Worm (Caenorhabditis elegans): ENCODE results near the gene btb-19.

DNA sequence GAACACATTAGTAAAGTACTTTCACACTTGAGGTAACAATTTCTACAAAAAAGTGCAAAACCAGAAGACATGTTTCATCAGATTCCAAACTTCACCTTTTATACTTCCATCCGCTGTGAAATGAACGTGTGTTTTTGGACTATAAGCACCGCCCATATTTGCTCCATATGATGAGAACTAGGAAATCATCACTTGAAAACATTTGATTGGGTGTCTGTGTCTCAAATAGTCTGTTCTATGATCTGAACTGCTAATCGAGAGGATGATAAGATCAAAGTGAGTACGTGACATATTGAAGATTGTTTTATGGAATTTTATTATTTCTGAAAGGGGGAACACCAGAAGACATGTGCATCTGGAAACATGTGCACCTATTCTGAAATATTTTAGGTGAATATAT, 26.6 kb downstream of the btb-19 start:
- no peak for TF ChIP-seq ref-2 (tag; optimal IDR thresholded peaks at IDR 0.05)
- no peak for TF ChIP-seq pha-4 (tag; optimal IDR thresholded peaks at IDR 0.05)
- TF ChIP-seq ceh-30 (tag; optimal IDR thresholded peaks at IDR 0.05), result no peak
- no peak for TF ChIP-seq ceh-9 (tag; optimal IDR thresholded peaks at IDR 0.05)
- TF ChIP-seq ttx-3 (tag; optimal IDR thresholded peaks at IDR 0.05), result no peak
- TF ChIP-seq gmeb-2 (tag; optimal IDR thresholded peaks at IDR 0.05), result no peak
- no peak for TF ChIP-seq pat-9 (tag; optimal IDR thresholded peaks at IDR 0.05)
- TF ChIP-seq rnt-1 (tag; optimal IDR thresholded peaks at IDR 0.05), result no peak
- no peak for TF ChIP-seq unc-86 (tag; optimal IDR thresholded peaks at IDR 0.05)
- no peak for TF ChIP-seq nfya-1 (tag; optimal IDR thresholded peaks at IDR 0.05)
- no peak for TF ChIP-seq ama-1 (optimal IDR thresholded peaks at IDR 0.05)
- no peak for TF ChIP-seq ztf-16 (tag; optimal IDR thresholded peaks at IDR 0.05)
- TF ChIP-seq fkh-6 (tag; optimal IDR thresholded peaks at IDR 0.05), result no peak
- no peak for TF ChIP-seq pqm-1 (tag; optimal IDR thresholded peaks at IDR 0.05)

All from whole organism, late embryonic.